Worm (Caenorhabditis elegans): ENCODE data around the gene K08E4.2.

- no peak for TF ChIP-seq T07F8.4 (tag; optimal IDR thresholded peaks at IDR 0.05)
- peak; percentile 59 for TF ChIP-seq ama-1 (optimal IDR thresholded peaks at IDR 0.05)
- TF ChIP-seq ama-1 (GFP tag; optimal IDR thresholded peaks at IDR 0.05): no peak
- TF ChIP-seq ZK185.1 (tag; optimal IDR thresholded peaks at IDR 0.05; ENCODE audit: poor library complexity, severe bottlenecking): no peak
- TF ChIP-seq ceh-40 (GFP tag; IDR thresholded peaks at IDR 0.05): no peak
- TF ChIP-seq F22D6.2 (tag; optimal IDR thresholded peaks at IDR 0.05): no peak
Measured at ce11 chrIV:12034776-12035175, 21.7 kb downstream of the K08E4.2 start.
